Worm (Caenorhabditis elegans): ENCODE data around the gene R02F2.1.

R02F2.1 gene

ce11 chrIII:5504725-5505473, 3.2 kb downstream of the R02F2.1 start:
- TF ChIP-seq efl-1 (optimal IDR thresholded peaks at IDR 0.05) (no peak), efl-1 (GFP tag; optimal IDR thresholded peaks at IDR 0.05 in 1 of 2) (peak in 1 of 2 experiments; percentile 92), fkh-4 (tag; optimal IDR thresholded peaks at IDR 0.05; ENCODE audit: borderline replicate concordance) (no peak), nhr-19 (GFP tag; conservative IDR thresholded peaks at IDR 0.05) (no peak), aly-2 (tag; optimal IDR thresholded peaks at IDR 0.05) (no peak), ama-1 (optimal IDR thresholded peaks at IDR 0.05) (peak; percentile 7), nhr-85 (tag) (peak; percentile 64), ceh-90 (tag; optimal IDR thresholded peaks at IDR 0.05) (no peak), lsy-2 (tag; optimal IDR thresholded peaks at IDR 0.05) (no peak)

DNA sequence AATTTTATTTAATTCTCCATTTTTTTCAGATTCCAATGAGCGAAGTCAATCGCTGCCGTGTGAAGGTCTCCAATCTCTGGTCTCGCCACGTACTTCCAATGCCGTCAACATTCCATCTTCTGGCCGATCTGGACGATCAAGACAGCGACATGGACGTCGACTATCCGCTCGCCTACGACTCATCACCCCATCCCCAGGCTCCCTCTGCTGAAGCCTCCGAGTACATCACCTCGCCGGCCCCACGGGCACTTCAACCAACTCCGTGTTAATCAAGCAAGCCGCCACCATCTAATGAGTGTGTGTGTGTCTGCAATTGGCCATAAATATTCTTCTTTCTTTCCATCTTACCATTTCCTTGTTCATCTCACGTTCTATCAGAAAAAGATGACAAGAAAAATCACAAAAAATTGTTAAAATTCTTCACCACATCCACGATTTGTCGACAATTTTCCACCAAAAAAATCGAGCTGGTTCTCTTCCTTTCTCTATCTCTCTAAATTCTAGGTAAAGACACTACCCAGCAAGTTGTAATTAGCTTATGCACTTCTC, 3.9 kb downstream of the R02F2.1 start:
- TF ChIP-seq lir-3 (tag; optimal IDR thresholded peaks at IDR 0.05; ENCODE audit: poor library complexity) (peak; percentile 5), unc-98 (GFP tag; IDR thresholded peaks at IDR 0.05) (no peak), lin-13 (GFP tag; optimal IDR thresholded peaks at IDR 0.05) (no peak), efl-1 (optimal IDR thresholded peaks at IDR 0.05) (no peak), efl-1 (GFP tag; optimal IDR thresholded peaks at IDR 0.05 in 1 of 2) (peak in 1 of 2 experiments; percentile 90), rnt-1 (tag; optimal IDR thresholded peaks at IDR 0.05) (no peak), aly-2 (tag; optimal IDR thresholded peaks at IDR 0.05) (peak; percentile 76), nhr-84 (tag; optimal IDR thresholded peaks at IDR 0.05) (no peak), nhr-20 (tag; optimal IDR thresholded peaks at IDR 0.05) (no peak), ceh-82 (tag; optimal IDR thresholded peaks at IDR 0.05) (no peak), pqm-1 (tag; optimal IDR thresholded peaks at IDR 0.05) (no peak), mdl-1 (tag; optimal IDR thresholded peaks at IDR 0.05) (no peak), fos-1 (tag; optimal IDR thresholded peaks at IDR 0.05) (no peak), nhr-11 (tag; optimal IDR thresholded peaks at IDR 0.05) (no peak), xbp-1 (tag; optimal IDR thresholded peaks at IDR 0.05) (no peak)

DNA sequence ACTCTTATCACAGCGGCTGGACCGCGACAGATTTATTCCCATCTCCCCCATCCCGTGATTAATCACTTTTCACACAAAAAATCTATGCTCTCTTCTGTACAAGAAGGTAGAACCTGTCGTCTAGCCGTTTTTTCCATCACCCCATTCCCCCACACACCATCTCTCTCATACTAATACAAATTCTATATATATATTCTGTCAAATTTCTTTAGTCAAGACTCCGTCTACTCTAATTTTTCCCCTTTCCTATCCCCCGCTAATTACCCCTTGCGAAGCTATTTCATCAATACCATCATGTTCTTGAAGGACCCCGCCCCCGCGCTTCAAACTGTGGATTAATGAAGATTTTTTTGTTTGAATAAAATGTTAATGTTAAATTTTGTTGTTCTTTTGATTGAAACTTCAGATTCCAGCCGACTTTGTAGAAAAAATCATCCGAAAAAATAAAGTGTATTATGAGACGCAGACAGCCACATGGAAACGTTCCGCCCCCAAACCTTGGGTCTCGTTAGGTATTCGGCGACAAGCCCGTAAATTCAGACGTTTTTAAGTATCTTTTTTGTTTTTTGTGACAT, 4.4 kb downstream of the R02F2.1 start:
- TF ChIP-seq nhr-85 (tag) (peak; percentile 82), zag-1 (tag; optimal IDR thresholded peaks at IDR 0.05) (no peak), egl-13 (tag; optimal IDR thresholded peaks at IDR 0.05) (no peak), nhr-84 (tag; optimal IDR thresholded peaks at IDR 0.05) (no peak), unc-30 (tag; optimal IDR thresholded peaks at IDR 0.05) (no peak), nhr-12 (tag; optimal IDR thresholded peaks at IDR 0.05) (no peak), dsc-1 (tag; optimal IDR thresholded peaks at IDR 0.05) (no peak), lin-15B (tag; optimal IDR thresholded peaks at IDR 0.05) (no peak), nhr-28 (tag; optimal IDR thresholded peaks at IDR 0.05) (no peak), elt-3 (tag; optimal IDR thresholded peaks at IDR 0.05) (no peak), nhr-47 (tag; optimal IDR thresholded peaks at IDR 0.05) (peak; percentile 55), snu-23 (GFP tag; optimal IDR thresholded peaks at IDR 0.05) (peak; percentile 52), nhr-237 (tag; optimal IDR thresholded peaks at IDR 0.05) (no peak), nhr-90 (tag; optimal IDR thresholded peaks at IDR 0.05; ENCODE audit: poor library complexity) (peak; percentile 54), mab-9 (GFP tag; IDR thresholded peaks at IDR 0.05) (no peak), C16A3.4 (tag; optimal IDR thresholded peaks at IDR 0.05) (no peak), sup-37 (GFP tag; optimal IDR thresholded peaks at IDR 0.05) (no peak), ceh-90 (tag; optimal IDR thresholded peaks at IDR 0.05) (no peak), ztf-11 (tag; optimal IDR thresholded peaks at IDR 0.05) (no peak), alr-1 (tag; optimal IDR thresholded peaks at IDR 0.05; ENCODE audit: borderline replicate concordance) (no peak), ceh-88 (GFP tag; IDR thresholded peaks at IDR 0.05) (no peak), pax-3 (tag; optimal IDR thresholded peaks at IDR 0.05) (no peak), fos-1 (tag; optimal IDR thresholded peaks at IDR 0.05) (no peak), C04F5.9 (tag; optimal IDR thresholded peaks at IDR 0.05) (no peak), ama-1 (optimal IDR thresholded peaks at IDR 0.05) (peak; percentile 97), pag-3 (tag; optimal IDR thresholded peaks at IDR 0.05; ENCODE audit: borderline replicate concordance, insufficient read depth) (no peak), ceh-82 (tag; optimal IDR thresholded peaks at IDR 0.05) (no peak), nhr-76 (tag; optimal IDR thresholded peaks at IDR 0.05) (no peak), unc-62 (GFP tag; optimal IDR thresholded peaks at IDR 0.05) (no peak), efl-3 (GFP tag; optimal IDR thresholded peaks at IDR 0.05) (no peak), fkh-8 (tag; optimal IDR thresholded peaks at IDR 0.05) (peak; percentile 40), isw-1 (GFP tag; IDR thresholded peaks at IDR 0.05) (no peak)

All from whole organism, L1 larva.